Worm (Caenorhabditis elegans) whole organism, L4/young adult: ENCODE data around the gene slc-17.5.

Experiments used
- dao-5 ChIP-seq: sonication (generic microtip); optimal IDR thresholded peaks from 2 replicates; lab custom pipeline; 2016; ENCODE audit warnings: missing genotype, missing genetic modification characterization, moderate library complexity, missing compliant biosample characterization
- him-1 ChIP-seq: sonication (generic microtip); optimal IDR thresholded peaks from 2 replicates; lab custom pipeline; 2016; ENCODE audit warnings: missing genotype, missing genetic modification reagents, missing genetic modification characterization, missing compliant biosample characterization

ce11 chrV:8253946-8254345 lies 30.8 kb downstream of the slc-17.5 start:
- TF ChIP-seq him-1 (tag; lab: Kevin White, UChicago) (no peak), dao-5 (tag; lab: Kevin White, UChicago) (no peak)
